Worm (Caenorhabditis elegans) whole organism, L2 larva: ENCODE data around the gene str-238.

ENCODE experiments used
- R02D3.7 ChIP-seq: fragments of 150-350 bp; optimal IDR thresholded peaks from 2 replicates; lab custom pipeline; 2014; ENCODE audit warnings: missing biosample characterization, missing genetic modification characterization
- ZK546.5 ChIP-seq: sonication (generic microtip); optimal IDR thresholded peaks from 2 replicates; lab custom pipeline; 2017; ENCODE audit warnings: missing biosample characterization, missing genetic modification characterization
- lin-39 ChIP-seq: fragments of 150-350 bp; optimal IDR thresholded peaks from 2 replicates; lab custom pipeline; 2014; ENCODE audit warnings: missing biosample characterization, missing genetic modification reagents, missing genetic modification characterization
- mab-5 ChIP-seq: fragments of 150-350 bp; optimal IDR thresholded peaks from 2 replicates; lab custom pipeline; 2014; ENCODE audit warnings: missing biosample characterization, missing genetic modification characterization
- mbf-1 ChIP-seq: sonication (generic microtip); optimal IDR thresholded peaks from 2 replicates; lab custom pipeline; 2017; ENCODE audit warnings: missing biosample characterization, missing genetic modification characterization
- mdl-1 ChIP-seq, 2 experiments: fragments of 150-350 bp in 1 of 2; sonication (generic microtip) in 1 of 2; optimal IDR thresholded peaks; 2 replicates each; lab custom pipeline; 2017; ENCODE audit warnings: missing biosample characterization in 2 of 2, missing genetic modification characterization in 2 of 2
- nhr-77 ChIP-seq: fragments of 150-350 bp; optimal IDR thresholded peaks from 2 replicates; lab custom pipeline; 2014; ENCODE audit warnings: missing biosample characterization, missing genetic modification characterization
- sem-4 ChIP-seq: fragments of 150-350 bp; optimal IDR thresholded peaks from 2 replicates; lab custom pipeline; 2014; ENCODE audit warnings: missing biosample characterization, missing genetic modification reagents, missing genetic modification characterization
- skn-1 ChIP-seq: sonication (generic microtip); optimal IDR thresholded peaks from 2 replicates; lab custom pipeline; 2017; ENCODE audit warnings: missing biosample characterization, missing genetic modification characterization
- sma-3 ChIP-seq: sonication (generic microtip); optimal IDR thresholded peaks from 2 replicates; lab custom pipeline; 2016; ENCODE audit warnings: missing genetic modification reagents, missing genetic modification characterization, missing compliant biosample characterization
- sma-9 ChIP-seq, 2 experiments: fragments of 150-350 bp in 1 of 2; sonication (generic microtip) in 1 of 2; optimal IDR thresholded peaks; 2 replicates each; lab custom pipeline; 2014 to 2016; ENCODE audit warnings: missing genetic modification characterization in 2 of 2, mild to moderate bottlenecking in 1 of 2, missing biosample characterization in 1 of 2, missing compliant biosample characterization in 1 of 2, missing genetic modification reagents in 1 of 2, moderate library complexity in 1 of 2
- snpc-4 ChIP-seq: fragments of 150-350 bp; optimal IDR thresholded peaks from 2 replicates; lab custom pipeline; 2014; ENCODE audit warnings: missing biosample characterization, missing genetic modification characterization
- unc-39 ChIP-seq: fragments of 150-350 bp; optimal IDR thresholded peaks from 2 replicates; lab custom pipeline; 2014; ENCODE audit warnings: missing biosample characterization, missing genetic modification characterization
- unc-55 ChIP-seq: fragments of 150-350 bp; sonication (generic microtip); optimal IDR thresholded peaks from 3 replicates; lab custom pipeline; 2014; ENCODE audit warnings: missing biosample characterization, missing genetic modification reagents, missing genetic modification characterization

DNA sequence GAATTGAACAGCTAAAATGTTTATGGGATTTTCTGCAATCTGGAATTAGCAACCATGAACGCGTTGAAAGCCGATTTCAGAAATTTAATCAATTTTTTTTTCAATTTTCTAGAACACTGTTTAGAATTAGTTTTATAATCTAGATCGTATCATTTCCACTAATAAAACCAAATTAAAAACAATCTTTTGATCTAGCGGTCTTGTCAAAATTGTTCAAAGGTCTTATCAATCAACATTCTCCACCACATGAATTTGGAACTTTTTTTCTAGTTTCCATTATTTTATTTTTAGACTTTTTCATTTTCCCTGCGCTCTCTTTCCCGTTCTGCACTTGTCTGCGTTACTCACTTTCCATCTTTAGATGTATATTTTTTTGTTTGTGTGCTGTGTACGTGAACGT, 2.5 kb upstream of the str-238 start, which contains the start of gene srp-2:
- TF ChIP-seq snpc-4 (tag; lab: Kevin White, UChicago) (no peak), R02D3.7 (tag; lab: Kevin White, UChicago) (no peak), nhr-77 (tag; lab: Kevin White, UChicago) (no peak), sem-4 (no peak), sma-9 (GFP tag; optimal IDR thresholded peaks at IDR 0.05; lab: Kevin White, UChicago) (no peak), sma-9 (tag; optimal IDR thresholded peaks at IDR 0.05; lab: Kevin White, UChicago) (no peak), mdl-1 (tag; optimal IDR thresholded peaks at IDR 0.05; lab: Kevin White, UChicago) (no peak), skn-1 (tag; lab: Kevin White, UChicago) (no peak), ZK546.5 (no peak), lin-39 (tag; lab: Kevin White, UChicago) (no peak), mab-5 (no peak), unc-55 (GFP tag; lab: Kevin White, UChicago) (no peak), sma-3 (no peak), unc-39 (tag; lab: Kevin White, UChicago) (no peak), mbf-1 (tag; lab: Kevin White, UChicago) (no peak)
